Fruit fly (Drosophila melanogaster) whole organism: Measurements from ENCODE around the gene Rtca.

Source experiments
- CG8478 ChIP-seq: fragments of >200 bp; optimal IDR thresholded peaks from 2 replicates; lab custom pipeline; 2018; ENCODE audit warnings: inconsistent platforms
- EcR ChIP-seq, 2 experiments: fragments of >200 bp; optimal IDR thresholded peaks; 2 replicates each; lab custom pipeline; 2017; ENCODE audit warnings: missing biosample characterization in 2 of 2, missing genetic modification characterization in 2 of 2, missing genetic modification reagents in 2 of 2
- pan ChIP-seq: fragments of >200 bp; optimal IDR thresholded peaks from 2 replicates; lab custom pipeline; 2017

DNA sequence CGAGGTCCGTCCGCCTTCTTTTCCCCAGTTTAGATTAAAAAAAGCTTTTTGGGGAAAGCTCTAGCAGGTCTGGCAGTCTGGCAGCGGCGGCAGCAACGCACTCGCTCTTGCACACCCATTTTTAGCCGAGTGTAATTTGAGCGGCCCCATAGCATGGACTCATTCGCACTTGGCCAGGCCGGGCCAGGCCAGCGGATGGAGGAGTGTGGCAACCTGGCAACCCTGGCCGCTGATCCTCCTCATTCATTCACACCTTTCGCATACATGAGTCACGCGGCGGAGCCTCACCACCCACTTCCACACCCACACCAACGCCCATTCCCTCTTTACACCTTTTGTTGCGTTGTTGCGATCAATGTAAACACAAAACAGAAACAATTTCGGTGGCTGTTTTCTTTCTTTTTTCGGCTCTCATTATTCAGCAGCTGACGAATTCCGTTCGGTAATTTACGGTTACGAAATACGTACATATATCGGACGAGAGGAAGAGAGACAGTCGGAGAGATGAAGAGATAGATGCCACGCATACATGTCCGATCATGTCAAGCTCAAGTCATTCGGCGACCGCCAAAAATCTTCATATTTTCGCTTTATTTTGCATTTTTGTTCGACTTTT lies 39.3 kb upstream of the Rtca start:
- no peak for TF ChIP-seq pan
- TF ChIP-seq CG8478 (lab: Kevin White, UChicago), result no peak
- TF ChIP-seq EcR (GFP tag; optimal IDR thresholded peaks at IDR 0.05; lab: Kevin White, UChicago), result no peak
